Fruit fly (Drosophila melanogaster) whole organism, embryonic: ENCODE measurements around the gene GCC88.

Source experiments
- CG10267 ChIP-seq: fragments of 200-800 bp; sonication (Bioruptor generic); optimal IDR thresholded peaks from 2 replicates; lab custom pipeline; 2018; ENCODE audit warnings: missing biosample characterization, mild to moderate bottlenecking, missing genetic modification characterization, moderate library complexity
- CG11456 ChIP-seq: fragments of 200-800 bp; sonication (Bioruptor generic); IDR thresholded peaks from 3 replicates; pipeline ENCODE4 v1.3.6; 2022; ENCODE audit warnings: missing biosample characterization, missing genetic modification characterization
- CG12155 ChIP-seq: fragments of 200-800 bp; sonication (Bioruptor generic); optimal IDR thresholded peaks from 3 replicates; lab custom pipeline; 2016; ENCODE audit warnings: missing biosample characterization, missing genetic modification characterization
- CG12391 ChIP-seq: fragments of 200-800 bp; sonication (Bioruptor generic); optimal IDR thresholded peaks from 3 replicates; lab custom pipeline; 2018; ENCODE audit warnings: missing biosample characterization, mild to moderate bottlenecking, missing genetic modification characterization, moderate library complexity
- CG13775 ChIP-seq: fragments of 200-800 bp; sonication (Bioruptor generic); optimal IDR thresholded peaks from 3 replicates; lab custom pipeline; 2017; ENCODE audit warnings: missing biosample characterization, mild to moderate bottlenecking, missing genetic modification characterization
- CG13894 ChIP-seq: fragments of 200-800 bp; sonication (Bioruptor generic); optimal IDR thresholded peaks from 3 replicates; lab custom pipeline; 2018; ENCODE audit warnings: missing biosample characterization, mild to moderate bottlenecking, missing genetic modification characterization, moderate library complexity
- CG14710 ChIP-seq: fragments of 200-800 bp; sonication (Bioruptor generic); optimal IDR thresholded peaks from 3 replicates; lab custom pipeline; 2019; ENCODE audit warnings: missing biosample characterization, mild to moderate bottlenecking, missing genetic modification characterization, moderate library complexity
- CG17359 ChIP-seq: fragments of 200-800 bp; sonication (Bioruptor generic); optimal IDR thresholded peaks from 3 replicates; lab custom pipeline; 2018; ENCODE audit warnings: missing biosample characterization, mild to moderate bottlenecking, missing genetic modification characterization, moderate library complexity
- CG17361 ChIP-seq: fragments of 200-800 bp; sonication (Bioruptor generic); IDR thresholded peaks from 3 replicates; pipeline ENCODE4 v1.3.6; 2022; ENCODE audit warnings: missing biosample characterization, missing genetic modification characterization
- CG18599 ChIP-seq: fragments of 200-800 bp; sonication (Bioruptor generic); optimal IDR thresholded peaks from 3 replicates; lab custom pipeline; 2017; ENCODE audit warnings: missing biosample characterization, missing genetic modification characterization, mild to moderate bottlenecking, moderate library complexity, missing genetic modification reagents
- CG2129 ChIP-seq: fragments of 200-800 bp; sonication (Bioruptor generic); IDR thresholded peaks from 2 replicates; pipeline ENCODE4 v1.3.6; 2022; ENCODE audit warnings: missing biosample characterization, missing genetic modification characterization; ENCODE audit not compliant: partially characterized antibody
- CG2202 ChIP-seq: fragments of 200-800 bp; sonication (Bioruptor generic); optimal IDR thresholded peaks from 2 replicates; lab custom pipeline; 2018; ENCODE audit warnings: missing biosample characterization, mild to moderate bottlenecking, missing genetic modification characterization
- CG30403 ChIP-seq: fragments of 200-800 bp; sonication (Bioruptor generic); optimal IDR thresholded peaks from 3 replicates; lab custom pipeline; 2016; ENCODE audit warnings: missing biosample characterization, missing genetic modification characterization
- CG4360 ChIP-seq: fragments of 200-800 bp; sonication (Bioruptor generic); IDR thresholded peaks from 2 replicates; pipeline ENCODE4 v1.3.6; 2022; ENCODE audit warnings: missing biosample characterization, missing genetic modification characterization
- CG6175 ChIP-seq: fragments of 200-800 bp; sonication (Bioruptor generic); IDR thresholded peaks from 3 replicates; pipeline ENCODE4 v1.3.6; 2022; ENCODE audit warnings: missing biosample characterization, missing genetic modification characterization
- CG6689 ChIP-seq: fragments of 200-800 bp; sonication (Bioruptor generic); IDR thresholded peaks from 2 replicates; pipeline ENCODE4 v1.3.6; 2022; ENCODE audit warnings: missing biosample characterization, missing genetic modification characterization
- CG6813 ChIP-seq: fragments of 200-800 bp; sonication (Bioruptor generic); optimal IDR thresholded peaks from 2 replicates; lab custom pipeline; 2017; ENCODE audit warnings: missing biosample characterization, missing genetic modification characterization, mild to moderate bottlenecking, moderate library complexity, missing genetic modification reagents
- CG7357 ChIP-seq: fragments of 200-800 bp; sonication (Bioruptor generic); IDR thresholded peaks from 3 replicates; pipeline ENCODE4 v1.3.6; 2022; ENCODE audit warnings: missing biosample characterization, missing genetic modification characterization
- CG8765 ChIP-seq: fragments of 200-800 bp; sonication (Bioruptor generic); IDR thresholded peaks from 2 replicates; pipeline ENCODE4 v1.3.6; 2022; ENCODE audit warnings: missing biosample characterization, missing genetic modification characterization
- Dek ChIP-seq: fragments of 200-800 bp; sonication (Bioruptor generic); optimal IDR thresholded peaks from 3 replicates; lab custom pipeline; 2019; ENCODE audit warnings: missing biosample characterization, mild to moderate bottlenecking, missing genetic modification characterization, moderate library complexity
- Drgx ChIP-seq: fragments of 200-800 bp; sonication (Bioruptor generic); IDR thresholded peaks from 2 replicates; pipeline ENCODE4 v1.3.6; 2022; ENCODE audit warnings: missing biosample characterization, missing genetic modification characterization
- E2f2 ChIP-seq: fragments of 200-800 bp; sonication (Bioruptor generic); IDR thresholded peaks from 2 replicates; pipeline ENCODE4 v1.3.6; 2022; ENCODE audit warnings: missing biosample characterization, missing genetic modification characterization
- Gsc ChIP-seq: fragments of 200-800 bp; sonication (Bioruptor generic); IDR thresholded peaks from 2 replicates; pipeline ENCODE4 v1.3.6; 2022; ENCODE audit warnings: missing biosample characterization, missing genetic modification characterization
- HLH3B ChIP-seq: fragments of 200-800 bp; sonication (Bioruptor generic); IDR thresholded peaks from 2 replicates; pipeline ENCODE4 v1.3.6; 2022; ENCODE audit warnings: missing biosample characterization, missing genetic modification characterization
- HLHmδ ChIP-seq: fragments of 200-800 bp; sonication (Bioruptor generic); optimal IDR thresholded peaks from 2 replicates; lab custom pipeline; 2018; ENCODE audit warnings: missing biosample characterization, mild to moderate bottlenecking, missing genetic modification characterization, moderate library complexity
- Hmr ChIP-seq: fragments of 200-800 bp; sonication (Bioruptor generic); optimal IDR thresholded peaks from 3 replicates; lab custom pipeline; 2017; ENCODE audit warnings: mild to moderate bottlenecking, missing biosample characterization, missing genetic modification reagents, missing genetic modification characterization
- Hsf ChIP-seq: fragments of 200-800 bp; sonication (Bioruptor generic); optimal IDR thresholded peaks from 3 replicates; lab custom pipeline; 2016; ENCODE audit warnings: missing biosample characterization, missing genetic modification characterization
- Lim3 ChIP-seq: fragments of 200-800 bp; sonication (Bioruptor generic); IDR thresholded peaks from 2 replicates; pipeline ENCODE4 v1.3.6; 2022; ENCODE audit warnings: missing biosample characterization, missing genetic modification characterization
- Mad ChIP-seq: fragments of 200-800 bp; sonication (Bioruptor generic); optimal IDR thresholded peaks from 2 replicates; lab custom pipeline; 2016; ENCODE audit warnings: missing biosample characterization, missing genetic modification characterization
- Myb ChIP-seq: fragments of 200-800 bp; sonication (Bioruptor generic); optimal IDR thresholded peaks from 2 replicates; lab custom pipeline; 2016; ENCODE audit warnings: missing biosample characterization, missing genetic modification characterization
- Opbp ChIP-seq: fragments of 200-800 bp; sonication (Bioruptor generic); IDR thresholded peaks from 3 replicates; pipeline ENCODE4 v1.3.6; 2022; ENCODE audit warnings: missing biosample characterization, missing genetic modification characterization; ENCODE audit not compliant: partially characterized antibody
- YL-1 ChIP-seq: fragments of 200-800 bp; sonication (Bioruptor generic); optimal IDR thresholded peaks from 3 replicates; lab custom pipeline; 2017; ENCODE audit warnings: missing biosample characterization, mild to moderate bottlenecking, missing genetic modification characterization
- ara ChIP-seq: fragments of 200-800 bp; sonication (Bioruptor generic); IDR thresholded peaks from 2 replicates; pipeline ENCODE4 v1.3.6; 2022; ENCODE audit warnings: missing biosample characterization, missing genetic modification characterization
- ato ChIP-seq: fragments of 200-800 bp; sonication (Bioruptor generic); IDR thresholded peaks from 2 replicates; pipeline ENCODE4 v1.3.6; 2022; ENCODE audit warnings: missing biosample characterization, missing genetic modification characterization; ENCODE audit not compliant: partially characterized antibody
- cad ChIP-seq: fragments of >200 bp; optimal IDR thresholded peaks from 2 replicates; lab custom pipeline; 2017; ENCODE audit warnings: missing biosample characterization, missing genetic modification characterization
- chinmo ChIP-seq: fragments of 200-800 bp; sonication (Bioruptor generic); IDR thresholded peaks from 4 replicates; pipeline ENCODE4 v1.3.6; 2022; ENCODE audit warnings: missing biosample characterization, missing genetic modification characterization; ENCODE audit not compliant: partially characterized antibody
- cwo ChIP-seq: fragments of 200-800 bp; sonication (Bioruptor generic); optimal IDR thresholded peaks from 3 replicates; lab custom pipeline; 2017; ENCODE audit warnings: missing biosample characterization, missing genetic modification characterization, mild to moderate bottlenecking, moderate library complexity, missing genetic modification reagents
- da ChIP-seq: fragments of 200-800 bp; sonication (Bioruptor generic); optimal IDR thresholded peaks from 2 replicates; lab custom pipeline; 2016; ENCODE audit warnings: missing biosample characterization, missing genetic modification characterization
- en ChIP-seq: fragments of 200-800 bp; sonication (Bioruptor generic); optimal IDR thresholded peaks from 2 replicates; lab custom pipeline; 2016; ENCODE audit warnings: missing biosample characterization, missing genetic modification characterization
- fd64A ChIP-seq: fragments of 200-800 bp; sonication (Bioruptor generic); optimal IDR thresholded peaks from 3 replicates; lab custom pipeline; 2018; ENCODE audit warnings: missing biosample characterization, mild to moderate bottlenecking, missing genetic modification characterization
- gcm2 ChIP-seq: fragments of 200-800 bp; sonication (Bioruptor generic); optimal IDR thresholded peaks from 2 replicates; lab custom pipeline; 2016; ENCODE audit warnings: missing biosample characterization, missing genetic modification characterization
- ham ChIP-seq: fragments of 200-800 bp; sonication (Bioruptor generic); IDR thresholded peaks from 2 replicates; pipeline ENCODE4 v1.3.6; 2022; ENCODE audit warnings: missing biosample characterization, missing genetic modification characterization
- nom ChIP-seq: fragments of 200-800 bp; sonication (Bioruptor generic); optimal IDR thresholded peaks from 2 replicates; lab custom pipeline; 2017; ENCODE audit warnings: missing biosample characterization, missing genetic modification characterization, mild to moderate bottlenecking, moderate library complexity, missing genetic modification reagents
- sc ChIP-seq, 3 experiments: fragments of >200 bp in 2 of 3; fragments of 200-800 bp in 1 of 3; sonication (Bioruptor generic) in 1 of 3; optimal IDR thresholded peaks; 2 replicates in 2 of 3; 3 replicates in 1 of 3; lab custom pipeline; 2017; ENCODE audit warnings: mild to moderate bottlenecking in 1 of 3, missing biosample characterization in 1 of 3, missing genetic modification characterization in 1 of 3, missing genetic modification reagents in 1 of 3
- seq ChIP-seq: fragments of 200-800 bp; sonication (Bioruptor generic); IDR thresholded peaks from 2 replicates; pipeline ENCODE4 v1.3.6; 2022; ENCODE audit warnings: missing biosample characterization, missing genetic modification characterization
- sr ChIP-seq: fragments of 200-800 bp; sonication (Bioruptor generic); IDR thresholded peaks from 3 replicates; pipeline ENCODE4 v1.3.6; 2022; ENCODE audit warnings: missing biosample characterization, missing genetic modification characterization
- toy ChIP-seq: fragments of 200-800 bp; sonication (Bioruptor generic); IDR thresholded peaks from 2 replicates; pipeline ENCODE4 v1.3.6; 2022; ENCODE audit warnings: missing biosample characterization, missing genetic modification characterization
- trh ChIP-seq: fragments of 200-800 bp; sonication (Bioruptor generic); optimal IDR thresholded peaks from 2 replicates; lab custom pipeline; 2016; ENCODE audit warnings: missing biosample characterization, missing genetic modification characterization
- vfl ChIP-seq: fragments of 200-800 bp; sonication (Bioruptor generic); optimal IDR thresholded peaks from 2 replicates; lab custom pipeline; 2016; ENCODE audit warnings: missing biosample characterization, missing genetic modification characterization
- yki ChIP-seq: fragments of >200 bp; optimal IDR thresholded peaks from 3 replicates; lab custom pipeline; 2018
- zen2 ChIP-seq: fragments of 200-800 bp; sonication (Bioruptor generic); IDR thresholded peaks from 3 replicates; pipeline ENCODE4 v1.3.6; 2022; ENCODE audit warnings: missing biosample characterization, missing genetic modification characterization; ENCODE audit not compliant: partially characterized antibody
- zfh1 ChIP-seq: fragments of 200-800 bp; sonication (Bioruptor generic); IDR thresholded peaks from 3 replicates; pipeline ENCODE4 v1.3.6; 2022; ENCODE audit warnings: missing biosample characterization, missing genetic modification characterization

Gene GCC88

dm6 chr3R:11236041-11236440, 5.6 kb upstream of the GCC88 start, which contains the start of gene CG31441 (continued):
- TF ChIP-seq seq (GFP tag; lab: Robert Waterston, UW), result no peak
- peak; percentile 22 for TF ChIP-seq CG17359
- TF ChIP-seq E2f2 (GFP tag; lab: Robert Waterston, UW), result peak; percentile 81
- no peak for TF ChIP-seq CG13775
- 0 out of 4 replicates have a peak, but pooled peaks have one; percentile 62 for TF ChIP-seq chinmo (GFP tag; lab: Robert Waterston, UW)
- no peak for TF ChIP-seq vfl (GFP tag; lab: Kevin White, UChicago)
- TF ChIP-seq Opbp (GFP tag; lab: Robert Waterston, UW), result no peak; the same call in 2 of the 3 replicates
- TF ChIP-seq CG17361 (GFP tag; lab: Robert Waterston, UW), result no peak
- no peak for TF ChIP-seq Dek (tag; lab: Kevin White, UChicago)
- TF ChIP-seq da (GFP tag; lab: Kevin White, UChicago), result no peak
- no peak for TF ChIP-seq sc (optimal IDR thresholded peaks at IDR 0.05; lab: Kevin White, UChicago)
- no peak for TF ChIP-seq sc (GFP tag; optimal IDR thresholded peaks at IDR 0.05; lab: Kevin White, UChicago)
- TF ChIP-seq fd64A (GFP tag; lab: Kevin White, UChicago), result no peak
- peak; percentile 30; the same call in 1 of the 2 replicates for TF ChIP-seq ato
- TF ChIP-seq Drgx (GFP tag; lab: Robert Waterston, UW), result no peak
- TF ChIP-seq YL-1, result no peak
- no peak for TF ChIP-seq CG6689
- TF ChIP-seq HLHmδ (GFP tag; lab: Kevin White, UChicago), result no peak
- no peak for TF ChIP-seq toy
- TF ChIP-seq nom, result no peak
- no peak for TF ChIP-seq Hmr (GFP tag; lab: Kevin White, UChicago)
- TF ChIP-seq CG13894 (tag; lab: Kevin White, UChicago), result no peak
- TF ChIP-seq CG8765 (GFP tag; lab: Robert Waterston, UW), result no peak
- TF ChIP-seq trh (GFP tag; lab: Kevin White, UChicago), result no peak
- no peak for TF ChIP-seq Gsc
- no peak for TF ChIP-seq CG30403 (GFP tag; lab: Kevin White, UChicago)
- TF ChIP-seq ara, result no peak
- TF ChIP-seq CG12391 (tag; lab: Kevin White, UChicago), result no peak
- no peak for TF ChIP-seq Lim3 (GFP tag; lab: Robert Waterston, UW)
- no peak; the same call in 2 of the 3 replicates for TF ChIP-seq zen2 (GFP tag; lab: Robert Waterston, UW)
- TF ChIP-seq CG6813 (GFP tag; lab: Kevin White, UChicago), result no peak
- no peak for TF ChIP-seq zfh1 (GFP tag; lab: Robert Waterston, UW)
- TF ChIP-seq CG12155, result no peak
- no peak for TF ChIP-seq yki
- TF ChIP-seq cad (GFP tag; lab: Kevin White, UChicago), result no peak
- peak; percentile 99 for TF ChIP-seq CG14710
- no peak for TF ChIP-seq cwo
- TF ChIP-seq sr, result no peak
- TF ChIP-seq Hsf (GFP tag; lab: Kevin White, UChicago), result no peak
- TF ChIP-seq ham (GFP tag; lab: Robert Waterston, UW), result no peak
- TF ChIP-seq CG4360 (GFP tag; lab: Robert Waterston, UW), result no peak
- peak; percentile 55 for TF ChIP-seq Myb (GFP tag; lab: Kevin White, UChicago)
- no peak for TF ChIP-seq CG7357 (GFP tag; lab: Robert Waterston, UW)
- no peak for TF ChIP-seq CG2129 (GFP tag; lab: Robert Waterston, UW)
- no peak for TF ChIP-seq CG2202 (tag; lab: Kevin White, UChicago)
- TF ChIP-seq en (GFP tag; lab: Kevin White, UChicago), result no peak
- TF ChIP-seq HLH3B (GFP tag; lab: Robert Waterston, UW), result no peak
- TF ChIP-seq gcm2 (GFP tag; lab: Kevin White, UChicago), result no peak
- TF ChIP-seq CG10267, result no peak
- TF ChIP-seq Mad, result no peak
- no peak for TF ChIP-seq CG6175 (GFP tag; lab: Robert Waterston, UW)
- TF ChIP-seq CG11456, result no peak
- no peak for TF ChIP-seq CG18599 (GFP tag; lab: Kevin White, UChicago)
